Fruit fly (Drosophila melanogaster): ENCODE data around the gene HBS1.

The HBS1 gene

dm6 chr3L:1859563-1859962 lies 5.5 kb downstream of the HBS1 start (continued):
- TF ChIP-seq CG10669 (GFP tag; optimal IDR thresholded peaks at IDR 0.05) = peak; percentile 61
- peak; percentile 24 for TF ChIP-seq CG8319 (GFP tag; optimal IDR thresholded peaks at IDR 0.05)
- no peak for TF ChIP-seq Gug (GFP tag; IDR thresholded peaks at IDR 0.05)
- TF ChIP-seq spab (GFP tag; optimal IDR thresholded peaks at IDR 0.05) = peak; percentile 37
- TF ChIP-seq salr (GFP tag; optimal IDR thresholded peaks at IDR 0.05) = no peak
- TF ChIP-seq Eip93F (GFP tag; optimal IDR thresholded peaks at IDR 0.05) = no peak
- TF ChIP-seq cyc (GFP tag; optimal IDR thresholded peaks at IDR 0.05) = peak; percentile 4
- TF ChIP-seq Met (GFP tag; optimal IDR thresholded peaks at IDR 0.05) = peak; percentile 19
- peak; percentile 88 for TF ChIP-seq Eip78C (GFP tag)
- TF ChIP-seq Sox14 (GFP tag; optimal IDR thresholded peaks at IDR 0.05) = no peak
- TF ChIP-seq dac (GFP tag; optimal IDR thresholded peaks at IDR 0.05) = no peak
- peak; percentile 36 for TF ChIP-seq vri (GFP tag; optimal IDR thresholded peaks at IDR 0.05)
- TF ChIP-seq CG16779 (tag; optimal IDR thresholded peaks at IDR 0.05) = peak; percentile 9
- TF ChIP-seq Ets21C (GFP tag; optimal IDR thresholded peaks at IDR 0.05) = no peak
- TF ChIP-seq topi (GFP tag; optimal IDR thresholded peaks at IDR 0.05) = peak; percentile 43
- TF ChIP-seq Hr38 (GFP tag; optimal IDR thresholded peaks at IDR 0.05) = no peak
- TF ChIP-seq CG11902 (GFP tag; optimal IDR thresholded peaks at IDR 0.05) = no peak
- TF ChIP-seq OdsH (GFP tag; optimal IDR thresholded peaks at IDR 0.05) = no peak
- TF ChIP-seq Ets96B (tag; optimal IDR thresholded peaks at IDR 0.05) = peak; percentile 25
- TF ChIP-seq net (GFP tag; optimal IDR thresholded peaks at IDR 0.05) = peak; percentile 36
- TF ChIP-seq CG6276 (GFP tag; optimal IDR thresholded peaks at IDR 0.05) = no peak
- TF ChIP-seq CG6808 (GFP tag; optimal IDR thresholded peaks at IDR 0.05) = peak; percentile 48
- no peak for TF ChIP-seq acj6 (GFP tag; optimal IDR thresholded peaks at IDR 0.05)
- peak; percentile 34 for TF ChIP-seq esn (GFP tag; optimal IDR thresholded peaks at IDR 0.05)
- no peak for TF ChIP-seq CG32006 (GFP tag; optimal IDR thresholded peaks at IDR 0.05)
- TF ChIP-seq ss (GFP tag; optimal IDR thresholded peaks at IDR 0.05) = peak; percentile 26 to 59
- TF ChIP-seq Blimp-1 (GFP tag; optimal IDR thresholded peaks at IDR 0.05) = no peak
- TF ChIP-seq Hr39 (GFP tag; optimal IDR thresholded peaks at IDR 0.05) = no peak
- TF ChIP-seq CG8119 (GFP tag; IDR thresholded peaks at IDR 0.05) = no peak
- TF ChIP-seq fkh (GFP tag; optimal IDR thresholded peaks at IDR 0.05) = no peak
- TF ChIP-seq lz (GFP tag; optimal IDR thresholded peaks at IDR 0.05) = no peak
- TF ChIP-seq CG34406 (GFP tag; optimal IDR thresholded peaks at IDR 0.05) = peak; percentile 28
- TF ChIP-seq CG9139 (GFP tag; optimal IDR thresholded peaks at IDR 0.05) = peak; percentile 61
- TF ChIP-seq Eip75B (GFP tag; optimal IDR thresholded peaks at IDR 0.05) = peak; percentile 13
- TF ChIP-seq CG4318 (GFP tag; optimal IDR thresholded peaks at IDR 0.05) = no peak
- peak; percentile 4 for TF ChIP-seq CG3032 (tag; optimal IDR thresholded peaks at IDR 0.05)
- TF ChIP-seq CG7368 (GFP tag; optimal IDR thresholded peaks at IDR 0.05) = peak; percentile 6
- TF ChIP-seq Hr4 (GFP tag; optimal IDR thresholded peaks at IDR 0.05) = no peak
- no peak for TF ChIP-seq CG11762 (GFP tag; optimal IDR thresholded peaks at IDR 0.05; ENCODE audit: insufficient read depth)
- TF ChIP-seq CG3919 (GFP tag; optimal IDR thresholded peaks at IDR 0.05) = peak; percentile 70
- TF ChIP-seq CG6163 (GFP tag; IDR thresholded peaks at IDR 0.05) = peak; percentile 40; the same call in 2 of the 3 replicates

DNA sequence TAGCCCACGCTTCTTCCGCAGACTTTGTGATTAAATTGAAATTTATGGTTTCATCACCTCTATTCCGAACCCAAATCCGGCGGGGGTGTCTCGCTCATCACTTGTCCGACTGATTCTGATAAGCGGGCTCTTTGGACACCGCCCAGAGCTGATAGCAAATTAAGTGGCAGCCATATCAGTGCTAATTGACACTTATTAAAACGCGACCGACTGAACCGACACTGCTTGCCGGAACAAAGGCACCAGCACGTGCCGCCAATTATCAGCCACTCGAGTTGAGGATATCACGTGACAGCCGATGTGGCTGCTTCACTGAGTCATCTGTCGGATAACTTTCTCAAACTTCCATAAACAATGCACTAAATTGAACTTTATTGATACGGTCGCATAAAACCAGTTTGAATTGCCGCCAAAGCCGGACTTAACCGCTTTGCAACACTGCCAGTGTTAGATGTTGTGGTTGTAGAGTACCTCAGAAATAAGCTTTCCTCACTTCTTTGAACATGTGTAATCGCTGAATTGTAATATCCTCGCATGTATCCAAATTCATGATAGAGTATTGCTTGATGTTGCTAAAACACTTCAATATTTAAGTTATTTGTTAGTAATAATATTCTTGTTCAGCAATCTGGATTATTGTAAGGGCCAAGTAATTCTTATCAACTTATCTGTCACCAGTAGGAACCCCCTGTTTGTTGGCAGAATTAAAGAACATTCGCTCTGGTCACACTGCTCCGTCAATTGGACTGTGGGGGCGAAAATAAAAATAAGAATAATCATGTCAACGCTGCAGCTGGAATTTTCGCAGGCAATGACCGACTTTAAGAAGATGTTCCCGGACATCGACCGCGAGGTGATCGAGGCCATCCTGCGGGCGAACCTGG lies 8.3 kb downstream of the HBS1 start, which contains the start of gene CG12024:
CG12024 (plus strand) TSS at position 699 of the 884 bp plus-strand sequence.
- peak; percentile 83 for TF ChIP-seq Sox14 (GFP tag; optimal IDR thresholded peaks at IDR 0.05)
- TF ChIP-seq fd59A (GFP tag; optimal IDR thresholded peaks at IDR 0.05) = no peak
- peak; percentile 46 for TF ChIP-seq CG4318 (GFP tag; optimal IDR thresholded peaks at IDR 0.05)
- peak; percentile 74 for TF ChIP-seq CG31627 (GFP tag; optimal IDR thresholded peaks at IDR 0.05)
- TF ChIP-seq net (GFP tag; optimal IDR thresholded peaks at IDR 0.05) = peak; percentile 10
- peak; percentile 38; the same call in 1 of the 3 replicates for TF ChIP-seq eg (GFP tag; IDR thresholded peaks at IDR 0.05)
- peak; percentile 66 for TF ChIP-seq CG3032 (tag; optimal IDR thresholded peaks at IDR 0.05)
- TF ChIP-seq acj6 (GFP tag; optimal IDR thresholded peaks at IDR 0.05) = peak; percentile 60
- TF ChIP-seq Ets21C (GFP tag; optimal IDR thresholded peaks at IDR 0.05) = peak; percentile 49
- TF ChIP-seq Gug (GFP tag; IDR thresholded peaks at IDR 0.05) = peak; percentile 57
- TF ChIP-seq OdsH (GFP tag; optimal IDR thresholded peaks at IDR 0.05) = peak; percentile 73
- TF ChIP-seq Eip78C (GFP tag) = peak; percentile 88
- TF ChIP-seq CG16779 (tag; optimal IDR thresholded peaks at IDR 0.05) = no peak
- peak; percentile 62 for TF ChIP-seq cyc (GFP tag; optimal IDR thresholded peaks at IDR 0.05)
- peak; percentile 52 for TF ChIP-seq Sox102F (GFP tag; optimal IDR thresholded peaks at IDR 0.05)
- no peak for TF ChIP-seq CG9139 (GFP tag; optimal IDR thresholded peaks at IDR 0.05)
- TF ChIP-seq achi (GFP tag; optimal IDR thresholded peaks at IDR 0.05) = peak; percentile 73
- peak; percentile 76 for TF ChIP-seq pdm3 (GFP tag; optimal IDR thresholded peaks at IDR 0.05)
- peak; percentile 22 for TF ChIP-seq Ets96B (tag; optimal IDR thresholded peaks at IDR 0.05)
- peak in 1 of 2 experiments; percentile 4 for TF ChIP-seq ss (GFP tag; optimal IDR thresholded peaks at IDR 0.05)
- no peak for TF ChIP-seq CG1621 (tag; optimal IDR thresholded peaks at IDR 0.05)
- TF ChIP-seq Blimp-1 (GFP tag; optimal IDR thresholded peaks at IDR 0.05) = no peak

Measured in whole organism, prepupa.